Fruit fly (Drosophila melanogaster) whole organism, adult: ENCODE results near the gene CG11964.

Experiments used
- CG1620 ChIP-seq: fragments of 200-800 bp; sonication (Bioruptor generic); optimal IDR thresholded peaks from 2 replicates; lab custom pipeline; 2016; ENCODE audit warnings: missing biosample characterization, missing genetic modification characterization
- CG5204 ChIP-seq: fragments of 200-800 bp; sonication (Bioruptor generic); optimal IDR thresholded peaks from 2 replicates; lab custom pipeline; 2016; ENCODE audit warnings: missing biosample characterization, missing genetic modification characterization
- Clk ChIP-seq: fragments of 200-800 bp; sonication (Bioruptor generic); optimal IDR thresholded peaks from 2 replicates; lab custom pipeline; 2017; ENCODE audit warnings: missing biosample characterization, missing genetic modification characterization
- cnc ChIP-seq, 2 experiments: fragments of >200 bp; optimal IDR thresholded peaks; 2 replicates each; lab custom pipeline; 2017
- kay ChIP-seq: fragments of 200-800 bp; sonication (Bioruptor generic); peaks from one replicate; lab custom pipeline; 2016; ENCODE audit warnings: missing biosample characterization, missing genetic modification characterization, borderline replicate concordance

DNA sequence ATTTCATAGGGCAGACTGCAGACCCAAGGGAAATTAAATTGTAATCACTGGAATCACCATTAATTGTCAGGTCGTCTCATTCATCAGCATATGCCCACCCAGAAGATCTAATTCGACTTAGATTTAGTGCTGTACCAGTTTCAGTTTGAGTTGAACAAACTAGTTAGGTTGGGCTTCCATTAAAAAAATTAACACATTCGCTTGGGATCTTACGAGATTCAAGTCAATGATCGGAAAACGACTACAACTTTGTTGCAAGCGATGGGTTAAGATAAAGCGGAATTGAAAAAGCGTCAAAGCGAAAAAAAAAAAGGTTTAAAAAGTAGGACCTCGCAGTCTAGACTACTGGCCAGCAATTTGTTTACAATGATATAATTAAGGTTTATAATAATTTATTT, 18.3 kb downstream of the CG11964 start:
- TF ChIP-seq CG5204 (GFP tag; lab: Kevin White, UChicago), result no peak
- no peak for TF ChIP-seq Clk (GFP tag; lab: Kevin White, UChicago)
- no peak for TF ChIP-seq CG1620 (GFP tag; lab: Kevin White, UChicago)
- no peak for TF ChIP-seq cnc (optimal IDR thresholded peaks at IDR 0.05; lab: Kevin White, UChicago)
- no peak for TF ChIP-seq kay (GFP tag; lab: Kevin White, UChicago)
